Worm (Caenorhabditis elegans): ENCODE data around the gene eif-3.B.

- no peak for TF ChIP-seq tbx-2 (tag; optimal IDR thresholded peaks at IDR 0.05)
- no peak for TF ChIP-seq nhr-23 (tag; optimal IDR thresholded peaks at IDR 0.05)
- no peak for TF ChIP-seq ceh-82 (tag; optimal IDR thresholded peaks at IDR 0.05)
- TF ChIP-seq unc-39 (tag; optimal IDR thresholded peaks at IDR 0.05): no peak
Measured at ce11 chrII:14778092-14778491, 17.1 kb upstream of the eif-3.B start, which contains the start of gene Y54E2A.8.
